Worm (Caenorhabditis elegans) whole organism, L3 larva: ENCODE results near the gene C28D4.18.

Experiments
- R02D3.7 ChIP-seq: fragments of 150-350 bp; optimal IDR thresholded peaks from 2 replicates; lab custom pipeline; 2014; ENCODE audit warnings: missing biosample characterization, missing genetic modification characterization
- ZK546.5 ChIP-seq: sonication (generic microtip); optimal IDR thresholded peaks from 2 replicates; lab custom pipeline; 2017; ENCODE audit warnings: missing biosample characterization, missing genetic modification characterization
- aly-2 ChIP-seq: fragments of 150-350 bp; optimal IDR thresholded peaks from 2 replicates; lab custom pipeline; 2014; ENCODE audit warnings: missing biosample characterization, missing genetic modification characterization
- ama-1 ChIP-seq: fragments of 150-350 bp; optimal IDR thresholded peaks from 2 replicates; lab custom pipeline; 2018
- ceh-16 ChIP-seq: sonication (generic microtip); optimal IDR thresholded peaks from 2 replicates; lab custom pipeline; 2017; ENCODE audit warnings: missing biosample characterization, missing genetic modification characterization
- ceh-28 ChIP-seq: fragments of 150-350 bp; optimal IDR thresholded peaks from 2 replicates; lab custom pipeline; 2014; ENCODE audit warnings: missing biosample characterization, missing genetic modification reagents, missing genetic modification characterization
- ceh-82 ChIP-seq: fragments of 150-350 bp; optimal IDR thresholded peaks from 2 replicates; lab custom pipeline; 2014; ENCODE audit warnings: missing biosample characterization, missing genetic modification characterization
- ceh-9 ChIP-seq: sonication (generic microtip); optimal IDR thresholded peaks from 2 replicates; lab custom pipeline; 2018; ENCODE audit warnings: missing biosample characterization, missing genetic modification characterization
- daf-12 ChIP-seq: fragments of 150-350 bp; optimal IDR thresholded peaks from 2 replicates; lab custom pipeline; 2014; ENCODE audit warnings: missing biosample characterization, missing genetic modification reagents, missing genetic modification characterization
- egl-27 ChIP-seq: sonication (generic microtip); optimal IDR thresholded peaks from 4 replicates; lab custom pipeline; 2017; ENCODE audit warnings: missing biosample characterization, missing genetic modification reagents, missing genetic modification characterization
- egl-5 ChIP-seq: fragments of 150-350 bp; optimal IDR thresholded peaks from 2 replicates; lab custom pipeline; 2017; ENCODE audit warnings: missing biosample characterization, missing genetic modification reagents, missing genetic modification characterization, inconsistent platforms
- elt-1 ChIP-seq: fragments of 150-350 bp; optimal IDR thresholded peaks from 2 replicates; lab custom pipeline; 2014; ENCODE audit warnings: missing biosample characterization, missing genetic modification characterization
- elt-2 ChIP-seq: sonication (generic microtip); optimal IDR thresholded peaks from 2 replicates; lab custom pipeline; 2016; ENCODE audit warnings: missing genetic modification reagents, mild to moderate bottlenecking, missing genetic modification characterization, missing compliant biosample characterization
- elt-3 ChIP-seq, 3 experiments: fragments of 150-350 bp in 1 of 3; sonication (generic microtip) in 2 of 3; optimal IDR thresholded peaks; 2 replicates in 2 of 3; 4 replicates in 1 of 3; lab custom pipeline; 2014 to 2017; ENCODE audit warnings: missing biosample characterization in 3 of 3, missing genetic modification characterization in 3 of 3
- eor-1 ChIP-seq, 2 experiments: fragments of 150-350 bp; optimal IDR thresholded peaks; 2 replicates each; lab custom pipeline; 2014 to 2018; ENCODE audit warnings: missing biosample characterization in 2 of 2, missing genetic modification characterization in 2 of 2
- fkh-10 ChIP-seq: sonication (generic microtip); optimal IDR thresholded peaks from 2 replicates; lab custom pipeline; 2017; ENCODE audit warnings: missing biosample characterization, missing genetic modification reagents, missing genetic modification characterization
- fkh-2 ChIP-seq: fragments of 150-350 bp; optimal IDR thresholded peaks from 2 replicates; lab custom pipeline; 2014; ENCODE audit warnings: missing biosample characterization, missing genetic modification reagents, missing genetic modification characterization
- fos-1 ChIP-seq: fragments of 150-350 bp; optimal IDR thresholded peaks from 2 replicates; lab custom pipeline; 2014; ENCODE audit warnings: missing biosample characterization, missing genetic modification characterization
- hmg-11 ChIP-seq: sonication (generic microtip); optimal IDR thresholded peaks from 2 replicates; lab custom pipeline; 2016; ENCODE audit warnings: missing genetic modification characterization, missing compliant biosample characterization
- lin-15B ChIP-seq: fragments of 150-350 bp; optimal IDR thresholded peaks from 2 replicates; lab custom pipeline; 2014; ENCODE audit warnings: missing biosample characterization, missing genetic modification characterization
- lin-39 ChIP-seq: fragments of 150-350 bp; optimal IDR thresholded peaks from 2 replicates; lab custom pipeline; 2018; ENCODE audit warnings: missing biosample characterization, missing genetic modification reagents, missing genetic modification characterization
- lsy-12 ChIP-seq: sonication (generic microtip); optimal IDR thresholded peaks from 2 replicates; lab custom pipeline; 2016; ENCODE audit warnings: mild to moderate bottlenecking, missing genetic modification characterization, missing compliant biosample characterization
- mdl-1 ChIP-seq: fragments of 150-350 bp; optimal IDR thresholded peaks from 2 replicates; lab custom pipeline; 2014; ENCODE audit warnings: missing biosample characterization, missing genetic modification characterization
- mml-1 ChIP-seq: fragments of 150-350 bp; sonication (generic microtip); optimal IDR thresholded peaks from 3 replicates; lab custom pipeline; 2014; ENCODE audit warnings: missing biosample characterization, missing genetic modification characterization
- nfya-1 ChIP-seq: sonication (generic microtip); optimal IDR thresholded peaks from 2 replicates; lab custom pipeline; 2017; ENCODE audit warnings: missing genetic modification characterization, mild to moderate bottlenecking, missing compliant biosample characterization, antibody characterized with exemption, moderate library complexity; ENCODE audit not compliant: insufficient read depth
- nhr-11 ChIP-seq: fragments of 150-350 bp; optimal IDR thresholded peaks from 2 replicates; lab custom pipeline; 2014; ENCODE audit warnings: missing biosample characterization, missing genetic modification characterization
- nhr-12 ChIP-seq: fragments of 150-350 bp; optimal IDR thresholded peaks from 2 replicates; lab custom pipeline; 2014; ENCODE audit warnings: missing biosample characterization, missing genetic modification characterization
- nhr-23 ChIP-seq: fragments of 150-350 bp; optimal IDR thresholded peaks from 2 replicates; lab custom pipeline; 2014; ENCODE audit warnings: missing biosample characterization, missing genetic modification reagents, missing genetic modification characterization
- nhr-237 ChIP-seq: fragments of 150-350 bp; optimal IDR thresholded peaks from 2 replicates; lab custom pipeline; 2014; ENCODE audit warnings: missing biosample characterization, missing genetic modification characterization
- nhr-25 ChIP-seq: sonication (generic microtip); optimal IDR thresholded peaks from 2 replicates; lab custom pipeline; 2017; ENCODE audit warnings: missing biosample characterization, missing genetic modification characterization
- nhr-28 ChIP-seq: fragments of 150-350 bp; optimal IDR thresholded peaks from 2 replicates; lab custom pipeline; 2014; ENCODE audit warnings: missing biosample characterization, missing genetic modification characterization
- nhr-43 ChIP-seq: sonication (generic microtip); optimal IDR thresholded peaks from 2 replicates; lab custom pipeline; 2016; ENCODE audit warnings: mild to moderate bottlenecking, missing genetic modification characterization, missing compliant biosample characterization; ENCODE audit not compliant: poor library complexity, severe bottlenecking
- nhr-67 ChIP-seq: fragments of 150-350 bp; optimal IDR thresholded peaks from 2 replicates; lab custom pipeline; 2014; ENCODE audit warnings: missing biosample characterization, missing genetic modification characterization
- nhr-76 ChIP-seq: fragments of 150-350 bp; sonication (generic microtip); optimal IDR thresholded peaks from 5 replicates; lab custom pipeline; 2014; ENCODE audit warnings: missing biosample characterization, missing genetic modification characterization
- nhr-77 ChIP-seq: fragments of 150-350 bp; optimal IDR thresholded peaks from 2 replicates; lab custom pipeline; 2014; ENCODE audit warnings: missing biosample characterization, missing genetic modification characterization
- pha-4 ChIP-seq: fragments of 150-350 bp; optimal IDR thresholded peaks from 2 replicates; lab custom pipeline; 2014; ENCODE audit warnings: missing biosample characterization, missing genetic modification reagents, missing genetic modification characterization
- pqm-1 ChIP-seq: fragments of 150-350 bp; optimal IDR thresholded peaks from 2 replicates; lab custom pipeline; 2017; ENCODE audit warnings: missing biosample characterization, missing genetic modification characterization, inconsistent platforms
- sea-2 ChIP-seq: fragments of 150-350 bp; sonication (generic microtip); optimal IDR thresholded peaks from 4 replicates; lab custom pipeline; 2014; ENCODE audit warnings: missing biosample characterization, missing genetic modification reagents, missing genetic modification characterization
- skn-1 ChIP-seq: fragments of 150-350 bp; optimal IDR thresholded peaks from 2 replicates; lab custom pipeline; 2014; ENCODE audit warnings: missing biosample characterization, missing genetic modification characterization
- snpc-4 ChIP-seq: fragments of 150-350 bp; optimal IDR thresholded peaks from 2 replicates; lab custom pipeline; 2014; ENCODE audit warnings: missing biosample characterization, missing genetic modification characterization
- tbx-2 ChIP-seq: sonication (generic microtip); optimal IDR thresholded peaks from 2 replicates; lab custom pipeline; 2016; ENCODE audit warnings: mild to moderate bottlenecking, missing genetic modification characterization, missing compliant biosample characterization
- unc-39 ChIP-seq: sonication (generic microtip); optimal IDR thresholded peaks from 4 replicates; lab custom pipeline; 2017; ENCODE audit warnings: missing biosample characterization, missing genetic modification characterization
- unc-62 ChIP-seq: fragments of 150-350 bp; sonication (generic microtip); optimal IDR thresholded peaks from 4 replicates; lab custom pipeline; 2014; ENCODE audit warnings: missing biosample characterization, missing genetic modification reagents, missing genetic modification characterization
- zag-1 ChIP-seq: fragments of 150-350 bp; optimal IDR thresholded peaks from 2 replicates; lab custom pipeline; 2014; ENCODE audit warnings: missing biosample characterization, missing genetic modification characterization
- ztf-11 ChIP-seq: fragments of 150-350 bp; optimal IDR thresholded peaks from 2 replicates; lab custom pipeline; 2014; ENCODE audit warnings: missing biosample characterization, missing genetic modification characterization
- ztf-4 ChIP-seq: fragments of 150-350 bp; optimal IDR thresholded peaks from 2 replicates; lab custom pipeline; 2014; ENCODE audit warnings: missing biosample characterization, missing genetic modification characterization

C28D4.18 gene

DNA sequence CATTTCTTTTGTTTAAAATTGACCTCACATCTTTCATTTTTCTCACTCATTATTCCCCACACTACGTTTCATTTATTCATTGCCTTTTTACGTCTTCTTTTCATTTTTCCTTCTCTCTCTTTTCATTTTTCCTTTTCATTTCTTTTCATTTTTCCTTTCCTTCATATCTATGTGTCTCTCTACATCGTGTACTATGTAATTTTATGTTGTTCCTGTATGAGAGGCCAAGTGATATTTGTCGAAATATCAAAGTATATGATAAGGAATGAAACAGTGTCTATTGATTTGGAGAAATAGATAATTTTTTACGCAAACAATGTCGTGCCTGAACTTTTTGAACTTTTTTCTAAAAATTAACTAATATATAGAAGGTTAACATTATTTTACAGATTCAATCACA is 8.6 kb upstream of the C28D4.18 start:
- TF ChIP-seq unc-39 (tag; lab: Kevin White, UChicago) (no peak), eor-1 (tag; optimal IDR thresholded peaks at IDR 0.05; lab: Kevin White, UChicago) (no peak), ZK546.5 (no peak), elt-2 (tag; lab: Kevin White, UChicago) (peak; percentile 76), nhr-12 (no peak), nhr-77 (tag; lab: Kevin White, UChicago) (no peak), daf-12 (no peak), pha-4 (tag; lab: Kevin White, UChicago) (peak; percentile 59), nhr-11 (no peak), nhr-67 (tag; lab: Kevin White, UChicago) (no peak), egl-27 (no peak), lin-15B (tag; lab: Kevin White, UChicago) (no peak), unc-62 (GFP tag; lab: Kevin White, UChicago) (no peak), ztf-4 (no peak), mml-1 (tag; lab: Kevin White, UChicago) (no peak), snpc-4 (tag; lab: Kevin White, UChicago) (peak; percentile 23), egl-5 (tag; lab: Kevin White, UChicago) (no peak), nhr-76 (tag; lab: Kevin White, UChicago) (no peak), nhr-25 (tag; lab: Kevin White, UChicago) (peak; percentile 36), skn-1 (tag; lab: Kevin White, UChicago) (peak; percentile 97), fkh-2 (tag; lab: Kevin White, UChicago) (no peak), ztf-11 (no peak), fkh-10 (GFP tag; lab: Kevin White, UChicago) (no peak), nhr-237 (tag; lab: Kevin White, UChicago) (no peak), aly-2 (tag; lab: Kevin White, UChicago) (no peak), fos-1 (tag; lab: Kevin White, UChicago) (no peak), elt-1 (no peak), tbx-2 (tag; lab: Kevin White, UChicago) (no peak), ceh-82 (tag; lab: Kevin White, UChicago) (no peak), R02D3.7 (tag; lab: Kevin White, UChicago) (no peak), nhr-28 (no peak), ama-1 (lab: Kevin White, UChicago) (no peak), ceh-9 (tag; lab: Kevin White, UChicago) (no peak), zag-1 (no peak), sea-2 (GFP tag; lab: Kevin White, UChicago) (no peak), ceh-28 (tag; lab: Kevin White, UChicago) (peak; percentile 59), nfya-1 (no peak), pqm-1 (tag; lab: Kevin White, UChicago) (peak; percentile 72), nhr-23 (peak; percentile 49), nhr-43 (no peak), lin-39 (tag; lab: Kevin White, UChicago) (no peak), mdl-1 (tag; lab: Kevin White, UChicago) (no peak), hmg-11 (tag; lab: Kevin White, UChicago) (no peak)

DNA sequence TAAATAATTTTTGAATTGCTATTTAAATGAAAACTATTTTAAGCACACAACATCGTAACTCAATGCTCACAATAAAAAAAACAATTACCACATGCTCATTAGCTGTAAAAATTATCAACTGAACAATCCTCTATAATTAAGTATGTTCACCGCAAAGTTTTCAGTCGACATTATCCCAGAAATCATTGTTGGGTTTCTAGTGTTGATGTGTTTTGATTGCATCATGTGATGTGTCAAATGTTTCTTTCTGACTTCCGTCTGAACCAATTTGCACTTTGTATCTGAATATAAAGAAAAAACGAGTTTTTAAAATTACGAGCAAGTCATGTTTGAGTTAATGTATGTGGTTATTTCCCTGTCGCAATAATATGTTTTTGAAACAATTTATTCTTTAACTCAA is 7.2 kb upstream of the C28D4.18 start:
- TF ChIP-seq mdl-1 (tag; lab: Kevin White, UChicago): no peak
- TF ChIP-seq skn-1 (tag; lab: Kevin White, UChicago): peak; percentile 15

DNA sequence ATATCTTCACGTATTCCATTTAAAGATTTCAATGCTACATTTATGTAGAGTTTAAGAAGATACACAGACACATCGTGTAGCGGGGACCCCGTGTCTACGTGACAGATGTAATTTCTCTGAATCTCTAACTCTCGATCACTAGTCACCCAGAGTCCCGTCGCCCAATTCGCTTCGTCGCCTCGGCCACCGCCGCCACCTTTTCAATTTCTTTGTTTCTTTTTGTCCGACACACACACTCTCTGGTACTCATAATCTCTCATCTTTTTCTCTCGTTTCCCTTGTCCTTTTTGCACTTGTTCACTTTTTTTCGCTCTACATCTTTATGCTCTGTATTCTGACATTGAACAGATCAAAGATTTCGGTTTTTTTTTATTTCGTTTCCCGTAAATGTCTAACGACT is 6.7 kb upstream of the C28D4.18 start:
- TF ChIP-seq nhr-67 (tag; lab: Kevin White, UChicago) (no peak), nhr-28 (no peak), egl-5 (tag; lab: Kevin White, UChicago) (peak; percentile 68), snpc-4 (tag; lab: Kevin White, UChicago) (peak; percentile 32), sea-2 (GFP tag; lab: Kevin White, UChicago) (no peak), hmg-11 (tag; lab: Kevin White, UChicago) (peak; percentile 68), fos-1 (tag; lab: Kevin White, UChicago) (no peak), eor-1 (tag; optimal IDR thresholded peaks at IDR 0.05; lab: Kevin White, UChicago) (no peak), zag-1 (no peak), ceh-82 (tag; lab: Kevin White, UChicago) (no peak), nhr-23 (peak; percentile 82), ZK546.5 (no peak), lsy-12 (no peak), nhr-237 (tag; lab: Kevin White, UChicago) (no peak), unc-39 (tag; lab: Kevin White, UChicago) (no peak), pqm-1 (tag; lab: Kevin White, UChicago) (peak; percentile 80), egl-27 (no peak), lin-39 (tag; lab: Kevin White, UChicago) (peak; percentile 53), aly-2 (tag; lab: Kevin White, UChicago) (no peak), R02D3.7 (tag; lab: Kevin White, UChicago) (peak; percentile 4), pha-4 (tag; lab: Kevin White, UChicago) (peak; percentile 90), ceh-28 (tag; lab: Kevin White, UChicago) (peak; percentile 52), daf-12 (no peak), nhr-43 (peak; percentile 57), skn-1 (tag; lab: Kevin White, UChicago) (peak; percentile 99), nhr-11 (peak; percentile 5), ceh-16 (tag; lab: Kevin White, UChicago) (no peak), ama-1 (lab: Kevin White, UChicago) (peak; percentile 86), nhr-12 (no peak), ceh-9 (tag; lab: Kevin White, UChicago) (no peak), mml-1 (tag; lab: Kevin White, UChicago) (no peak), nhr-25 (tag; lab: Kevin White, UChicago) (peak; percentile 77), elt-2 (tag; lab: Kevin White, UChicago) (peak; percentile 77), elt-3 (tag; optimal IDR thresholded peaks at IDR 0.05; lab: Kevin White, UChicago) (no peak), tbx-2 (tag; lab: Kevin White, UChicago) (peak; percentile 37), ztf-11 (no peak)
